Worm (Caenorhabditis elegans) whole organism, L4 larva: ENCODE results near the gene str-12.

Experiments used
- fos-1 ChIP-seq: fragments of 150-350 bp; optimal IDR thresholded peaks from 2 replicates; lab custom pipeline; 2014; ENCODE audit warnings: missing biosample characterization, missing genetic modification characterization
- ztf-11 ChIP-seq: fragments of 150-350 bp; optimal IDR thresholded peaks from 2 replicates; lab custom pipeline; 2014; ENCODE audit warnings: missing biosample characterization, missing genetic modification characterization

DNA sequence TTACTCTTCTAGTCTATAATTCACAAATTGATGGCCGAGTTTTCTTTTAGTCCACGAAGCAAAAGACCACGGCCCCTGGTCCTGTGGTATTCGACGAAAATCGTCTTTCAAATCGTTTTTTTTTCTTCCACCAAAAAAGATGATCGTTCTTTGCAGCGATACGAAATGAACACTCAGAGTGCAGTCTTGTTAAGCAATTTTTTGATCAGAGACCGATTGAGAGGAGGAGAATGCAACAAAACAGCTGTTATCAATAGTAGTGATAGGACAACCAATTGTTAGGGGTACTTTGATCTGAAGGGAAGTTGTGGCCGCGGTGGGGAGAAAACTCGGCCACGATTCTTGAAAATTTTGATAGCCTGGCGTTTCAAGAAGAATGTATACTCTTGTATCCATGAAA lies 46.7 kb upstream of the str-12 start:
- TF ChIP-seq ztf-11 (tag; lab: Kevin White, UChicago) (no peak), fos-1 (tag; lab: Kevin White, UChicago) (no peak)
